Fruit fly (Drosophila melanogaster): ENCODE measurements around the gene CG32462.
A peak's percentile ranks its signal among the peaks of the same experiment; 100 is the strongest.

Gene CG32462

DNA sequence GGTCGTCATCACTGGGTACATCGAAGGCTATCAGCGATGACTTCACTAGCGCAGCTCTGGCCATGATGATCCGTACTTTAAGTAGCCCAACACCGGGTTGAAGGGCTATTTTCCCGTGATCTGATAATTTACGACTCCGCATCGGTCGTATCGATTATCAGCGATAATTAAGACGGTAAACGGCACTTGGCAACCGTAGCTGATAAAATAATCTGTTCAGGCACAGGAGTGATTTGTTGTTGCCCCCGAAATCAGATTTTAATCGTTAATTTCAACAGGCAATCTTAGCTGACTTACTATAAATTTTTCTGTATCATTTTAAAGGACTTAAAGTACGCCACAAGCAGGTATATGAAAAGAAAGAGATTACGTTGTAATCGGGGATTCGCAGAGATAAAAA lies 32.5 kb upstream of the CG32462 start:
- TF ChIP-seq Hr38 (GFP tag; optimal IDR thresholded peaks at IDR 0.05): no peak
- peak; percentile 49 for TF ChIP-seq svp (GFP tag)

DNA sequence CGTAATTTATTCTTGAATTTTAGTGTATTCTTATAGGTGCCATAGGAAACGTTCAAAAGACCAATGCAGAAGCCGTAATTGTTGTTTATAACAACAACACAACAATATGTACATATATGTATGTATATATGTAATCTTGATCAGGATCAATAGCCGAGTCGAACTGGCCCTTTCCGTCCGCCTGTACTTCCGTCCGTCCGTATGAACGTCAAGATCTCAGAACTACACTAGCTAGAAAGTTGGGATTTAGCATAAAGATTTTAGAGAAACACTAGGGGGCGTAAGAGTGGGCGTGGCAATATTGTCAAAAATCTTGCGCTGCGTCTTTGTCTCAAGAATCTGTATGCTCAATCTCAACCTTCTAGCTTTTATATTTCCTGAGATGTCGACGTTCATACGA lies 31.2 kb upstream of the CG32462 start:
- TF ChIP-seq CG15336 (GFP tag; IDR thresholded peaks at IDR 0.05) (no peak), svp (GFP tag) (peak; percentile 60), CG11902 (GFP tag; optimal IDR thresholded peaks at IDR 0.05) (no peak)

DNA sequence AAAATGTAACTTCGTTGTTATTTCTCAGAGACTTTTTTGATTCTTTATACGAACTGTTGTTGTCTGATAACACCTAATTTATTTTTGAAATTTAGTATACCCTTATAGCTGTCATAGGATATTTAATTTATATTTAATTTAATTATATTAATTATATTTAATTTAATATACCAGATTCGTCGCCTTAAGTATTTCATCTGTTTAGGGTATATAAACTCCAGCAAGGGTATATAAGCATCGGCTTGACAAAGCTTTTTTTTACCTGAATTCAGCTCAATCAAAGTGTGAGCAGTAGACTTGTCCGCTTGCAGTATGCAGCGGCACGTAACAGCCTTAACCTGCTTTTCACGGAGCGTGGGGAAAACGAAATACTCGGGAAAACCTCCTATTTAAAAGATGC lies 30.3 kb upstream of the CG32462 start:
- TF ChIP-seq CG3032 (tag; optimal IDR thresholded peaks at IDR 0.05): no peak
- TF ChIP-seq cyc (GFP tag; optimal IDR thresholded peaks at IDR 0.05): no peak
- no peak for TF ChIP-seq CG1621 (tag; optimal IDR thresholded peaks at IDR 0.05)
- TF ChIP-seq net (GFP tag; optimal IDR thresholded peaks at IDR 0.05): no peak
- TF ChIP-seq CG6854 (GFP tag; optimal IDR thresholded peaks at IDR 0.05): no peak
- TF ChIP-seq CG16779 (tag; optimal IDR thresholded peaks at IDR 0.05): no peak
- no peak for TF ChIP-seq CG3919 (GFP tag; optimal IDR thresholded peaks at IDR 0.05)
- TF ChIP-seq CG34406 (GFP tag; optimal IDR thresholded peaks at IDR 0.05): no peak
- no peak for TF ChIP-seq Hr39 (GFP tag; optimal IDR thresholded peaks at IDR 0.05)
- peak; percentile 15 for TF ChIP-seq achi (GFP tag; optimal IDR thresholded peaks at IDR 0.05)
- no peak for TF ChIP-seq CG10631 (GFP tag; optimal IDR thresholded peaks at IDR 0.05)
- no peak for TF ChIP-seq OdsH (GFP tag; optimal IDR thresholded peaks at IDR 0.05)
- TF ChIP-seq CG8632 (GFP tag; optimal IDR thresholded peaks at IDR 0.05): no peak
- TF ChIP-seq Eip78C (GFP tag): peak; percentile 53
- TF ChIP-seq Eip75B (GFP tag; optimal IDR thresholded peaks at IDR 0.05): no peak
- TF ChIP-seq svp (GFP tag): no peak
- TF ChIP-seq ss (GFP tag; optimal IDR thresholded peaks at IDR 0.05): no peak
- TF ChIP-seq Sox102F (GFP tag; optimal IDR thresholded peaks at IDR 0.05): no peak
- TF ChIP-seq esn (GFP tag; optimal IDR thresholded peaks at IDR 0.05): no peak
- TF ChIP-seq CG6276 (GFP tag; optimal IDR thresholded peaks at IDR 0.05): peak; percentile 2
- TF ChIP-seq CG8119 (GFP tag; IDR thresholded peaks at IDR 0.05): 0 out of 3 replicates have a peak, but pooled peaks have one; percentile 39
- no peak for TF ChIP-seq vri (GFP tag; optimal IDR thresholded peaks at IDR 0.05)
- peak; percentile 40 for TF ChIP-seq CG32006 (GFP tag; optimal IDR thresholded peaks at IDR 0.05)
- TF ChIP-seq Blimp-1 (GFP tag; optimal IDR thresholded peaks at IDR 0.05): no peak
- TF ChIP-seq CG6163 (GFP tag; IDR thresholded peaks at IDR 0.05): no peak; the same call in 2 of the 3 replicates
- no peak for TF ChIP-seq lz (GFP tag; optimal IDR thresholded peaks at IDR 0.05)
- no peak for TF ChIP-seq CG7368 (GFP tag; optimal IDR thresholded peaks at IDR 0.05)
- TF ChIP-seq Gug (GFP tag; IDR thresholded peaks at IDR 0.05): no peak
- no peak for TF ChIP-seq CG6808 (GFP tag; optimal IDR thresholded peaks at IDR 0.05)
- no peak for TF ChIP-seq Sox14 (GFP tag; optimal IDR thresholded peaks at IDR 0.05)
- no peak for TF ChIP-seq Sox15 (GFP tag; optimal IDR thresholded peaks at IDR 0.05)
- no peak for TF ChIP-seq CG9139 (GFP tag; optimal IDR thresholded peaks at IDR 0.05)
- TF ChIP-seq CG31627 (GFP tag; optimal IDR thresholded peaks at IDR 0.05): no peak
- no peak for TF ChIP-seq CG11294 (GFP tag; IDR thresholded peaks at IDR 0.05)
- TF ChIP-seq dsx (GFP tag; optimal IDR thresholded peaks at IDR 0.05; ENCODE audit: poor library complexity, severe bottlenecking): no peak
- no peak for TF ChIP-seq acj6 (GFP tag; optimal IDR thresholded peaks at IDR 0.05)
- no peak for TF ChIP-seq CG11902 (GFP tag; optimal IDR thresholded peaks at IDR 0.05)
- no peak for TF ChIP-seq Ets96B (tag; optimal IDR thresholded peaks at IDR 0.05)
- no peak for TF ChIP-seq CG4318 (GFP tag; optimal IDR thresholded peaks at IDR 0.05)
- peak; percentile 21; the same call in 1 of the 2 replicates for TF ChIP-seq CG15336 (GFP tag; IDR thresholded peaks at IDR 0.05)
- no peak for TF ChIP-seq fd85E (GFP tag; optimal IDR thresholded peaks at IDR 0.05)
- no peak for TF ChIP-seq Eip93F (GFP tag; optimal IDR thresholded peaks at IDR 0.05)
- TF ChIP-seq dac (GFP tag; optimal IDR thresholded peaks at IDR 0.05): no peak
- TF ChIP-seq salr (GFP tag; optimal IDR thresholded peaks at IDR 0.05): no peak
- 0 out of 3 replicates have a peak, but pooled peaks have one; percentile 26 for TF ChIP-seq eg (GFP tag; IDR thresholded peaks at IDR 0.05)
- no peak for TF ChIP-seq pdm3 (GFP tag; optimal IDR thresholded peaks at IDR 0.05)
- TF ChIP-seq CG11762 (GFP tag; optimal IDR thresholded peaks at IDR 0.05; ENCODE audit: insufficient read depth): no peak
- no peak for TF ChIP-seq CG6792 (GFP tag; optimal IDR thresholded peaks at IDR 0.05)
